Worm (Caenorhabditis elegans) whole organism, late embryonic: ENCODE results near the gene F16B4.7.

ENCODE experiments used
- fkh-6 ChIP-seq: sonication (generic microtip); optimal IDR thresholded peaks from 2 replicates; lab custom pipeline; 2016; ENCODE audit warnings: missing genetic modification characterization, missing compliant biosample characterization
- pag-3 ChIP-seq: sonication (generic microtip); optimal IDR thresholded peaks from 2 replicates; lab custom pipeline; 2016; ENCODE audit warnings: missing compliant biosample characterization, missing genetic modification characterization, borderline replicate concordance

- no peak for TF ChIP-seq pag-3 (tag; lab: Kevin White, UChicago)
- no peak for TF ChIP-seq fkh-6
These were observed 45.6 kb downstream of the F16B4.7 start, which contains the start of gene Y46H3D.8 for ce11 chrV:1631148-1631547.
